Worm (Caenorhabditis elegans): ENCODE data around the gene srx-67.

DNA sequence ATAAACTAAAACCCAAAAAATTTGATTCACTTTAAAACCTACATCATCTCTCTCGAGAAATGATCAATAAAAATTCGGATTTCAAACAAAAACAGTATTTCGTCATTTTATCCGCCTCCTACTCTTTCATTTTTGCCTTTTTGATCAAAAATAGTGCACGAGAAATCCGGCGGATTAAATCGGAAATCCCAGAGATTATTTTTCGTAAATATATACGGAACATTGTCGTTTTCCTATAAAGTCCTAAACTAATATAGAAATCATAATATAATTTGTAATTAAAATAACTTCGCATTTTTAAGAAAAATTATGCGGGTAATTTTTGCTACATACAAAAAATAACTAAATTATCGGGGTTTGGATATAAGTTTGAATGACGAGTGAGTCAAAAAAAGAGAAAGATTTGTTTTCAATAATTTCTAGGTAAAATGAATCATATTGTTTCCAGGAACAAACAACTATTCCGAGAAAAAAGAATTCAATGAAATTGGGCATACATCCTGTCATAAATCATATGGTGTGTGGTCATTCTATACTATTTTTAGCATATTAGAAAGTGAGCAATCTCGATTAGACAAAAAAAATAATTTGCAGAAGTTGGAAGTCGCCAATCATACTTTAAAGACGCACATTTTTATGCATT is 42.4 kb upstream of the srx-67 start, which contains the start of gene nhr-158:
- TF ChIP-seq dmd-9 (GFP tag; IDR thresholded peaks at IDR 0.05): no peak
- TF ChIP-seq lin-13 (GFP tag; optimal IDR thresholded peaks at IDR 0.05): no peak
- no peak for TF ChIP-seq jun-1 (tag; optimal IDR thresholded peaks at IDR 0.05)
- TF ChIP-seq ama-1 (optimal IDR thresholded peaks at IDR 0.05): no peak
- TF ChIP-seq ZK546.5 (tag; optimal IDR thresholded peaks at IDR 0.05): no peak
- TF ChIP-seq lin-29 (GFP tag; IDR thresholded peaks at IDR 0.05): no peak
- no peak for TF ChIP-seq skn-1 (tag; optimal IDR thresholded peaks at IDR 0.05)

Measured in whole organism, L4 larva.